Fruit fly (Drosophila melanogaster) whole organism, embryonic: ENCODE results near the gene Jhbp12.

Source experiments
- ATbp ChIP-seq: fragments of 200-800 bp; sonication (Bioruptor generic); optimal IDR thresholded peaks from 2 replicates; lab custom pipeline; 2017; ENCODE audit warnings: missing biosample characterization, mild to moderate bottlenecking, missing genetic modification characterization, missing genetic modification reagents
- Abd-B ChIP-seq: fragments of 200-800 bp; sonication (Bioruptor generic); optimal IDR thresholded peaks from 2 replicates; lab custom pipeline; 2018; ENCODE audit warnings: missing biosample characterization, mild to moderate bottlenecking, missing genetic modification characterization, moderate library complexity
- CG10462 ChIP-seq: fragments of 200-800 bp; sonication (Bioruptor generic); optimal IDR thresholded peaks from 2 replicates; lab custom pipeline; 2016; ENCODE audit warnings: missing biosample characterization, missing genetic modification characterization
- CG12071 ChIP-seq: fragments of 200-800 bp; sonication (Bioruptor generic); optimal IDR thresholded peaks from 3 replicates; lab custom pipeline; 2018; ENCODE audit warnings: missing biosample characterization, mild to moderate bottlenecking, missing genetic modification characterization
- CG12236 ChIP-seq: fragments of 200-800 bp; sonication (Bioruptor generic); optimal IDR thresholded peaks from 2 replicates; lab custom pipeline; 2016; ENCODE audit warnings: missing biosample characterization, missing genetic modification characterization
- CG12299 ChIP-seq: fragments of 200-800 bp; sonication (Bioruptor generic); optimal IDR thresholded peaks from 2 replicates; lab custom pipeline; 2018; ENCODE audit warnings: missing biosample characterization, mild to moderate bottlenecking, missing genetic modification characterization
- CG14014 ChIP-seq: fragments of 200-800 bp; sonication (Bioruptor generic); IDR thresholded peaks from 2 replicates; pipeline ENCODE4 v1.3.6; 2022; ENCODE audit warnings: missing biosample characterization, missing genetic modification characterization
- CG14050 ChIP-seq: fragments of 200-800 bp; sonication (Bioruptor generic); IDR thresholded peaks from 3 replicates; pipeline ENCODE4 v1.3.6; 2022; ENCODE audit warnings: missing biosample characterization, missing genetic modification characterization
- CG14441 ChIP-seq: fragments of 200-800 bp; sonication (Bioruptor generic); IDR thresholded peaks from 2 replicates; pipeline ENCODE4 v1.3.6; 2022; ENCODE audit warnings: missing biosample characterization, missing genetic modification characterization
- CG14667 ChIP-seq: fragments of 200-800 bp; sonication (Bioruptor generic); IDR thresholded peaks from 2 replicates; pipeline ENCODE4 v1.3.6; 2022; ENCODE audit warnings: missing biosample characterization, missing genetic modification characterization
- CG15696 ChIP-seq: fragments of 200-800 bp; sonication (Bioruptor generic); optimal IDR thresholded peaks from 2 replicates; lab custom pipeline; 2019; ENCODE audit warnings: missing biosample characterization, mild to moderate bottlenecking, missing genetic modification characterization, moderate library complexity
- CG2712 ChIP-seq: fragments of 200-800 bp; optimal IDR thresholded peaks from 3 replicates; lab custom pipeline; 2019; ENCODE audit warnings: missing biosample characterization, mild to moderate bottlenecking, missing genetic modification characterization, moderate library complexity
- CG30403 ChIP-seq: fragments of 200-800 bp; sonication (Bioruptor generic); optimal IDR thresholded peaks from 3 replicates; lab custom pipeline; 2016; ENCODE audit warnings: missing biosample characterization, missing genetic modification characterization
- CG31365 ChIP-seq: fragments of 200-800 bp; sonication (Bioruptor generic); optimal IDR thresholded peaks from 2 replicates; lab custom pipeline; 2018; ENCODE audit warnings: missing biosample characterization, mild to moderate bottlenecking, missing genetic modification characterization
- CG33213 ChIP-seq: fragments of 200-800 bp; sonication (Bioruptor generic); optimal IDR thresholded peaks from 3 replicates; lab custom pipeline; 2016; ENCODE audit warnings: missing biosample characterization, missing genetic modification characterization
- CG4360 ChIP-seq: fragments of 200-800 bp; sonication (Bioruptor generic); IDR thresholded peaks from 2 replicates; pipeline ENCODE4 v1.3.6; 2022; ENCODE audit warnings: missing biosample characterization, missing genetic modification characterization
- CG4424 ChIP-seq: fragments of 200-800 bp; sonication (Bioruptor generic); optimal IDR thresholded peaks from 3 replicates; lab custom pipeline; 2016; ENCODE audit warnings: missing biosample characterization, missing genetic modification characterization
- CG4617 ChIP-seq: fragments of 200-800 bp; sonication (Bioruptor generic); optimal IDR thresholded peaks from 3 replicates; lab custom pipeline; 2016; ENCODE audit warnings: missing biosample characterization, missing genetic modification characterization, borderline replicate concordance
- CG4820 ChIP-seq: fragments of 200-800 bp; sonication (Bioruptor generic); optimal IDR thresholded peaks from 3 replicates; lab custom pipeline; 2016; ENCODE audit warnings: missing biosample characterization, missing genetic modification characterization
- CG7839 ChIP-seq: fragments of 200-800 bp; sonication (Bioruptor generic); optimal IDR thresholded peaks from 3 replicates; lab custom pipeline; 2018; ENCODE audit warnings: missing biosample characterization, mild to moderate bottlenecking, missing genetic modification characterization, moderate library complexity
- CG8478 ChIP-seq: fragments of >200 bp; optimal IDR thresholded peaks from 2 replicates; lab custom pipeline; 2018
- CG9797 ChIP-seq: fragments of 200-800 bp; sonication (Bioruptor generic); optimal IDR thresholded peaks from 3 replicates; lab custom pipeline; 2018; ENCODE audit warnings: missing biosample characterization, mild to moderate bottlenecking, missing genetic modification characterization
- CrebB ChIP-seq: fragments of 200-800 bp; sonication (Bioruptor generic); optimal IDR thresholded peaks from 3 replicates; lab custom pipeline; 2018; ENCODE audit warnings: missing biosample characterization, mild to moderate bottlenecking, missing genetic modification characterization
- Dfd ChIP-seq, 2 experiments: fragments of >200 bp; optimal IDR thresholded peaks; 2 replicates each; lab custom pipeline; 2017; ENCODE audit warnings: missing biosample characterization in 2 of 2, missing genetic modification characterization in 2 of 2
- Elba2 ChIP-seq: fragments of 200-800 bp; sonication (Bioruptor generic); optimal IDR thresholded peaks from 3 replicates; lab custom pipeline; 2016; ENCODE audit warnings: missing biosample characterization, missing genetic modification characterization
- HLH4C ChIP-seq: fragments of 200-800 bp; sonication (Bioruptor generic); IDR thresholded peaks from 3 replicates; pipeline ENCODE4 v1.3.6; 2022; ENCODE audit warnings: missing biosample characterization, missing genetic modification characterization; ENCODE audit not compliant: partially characterized antibody
- Hr51 ChIP-seq, 2 experiments: fragments of 200-800 bp; sonication (Bioruptor generic); optimal IDR thresholded peaks; 2 replicates in 1 of 2; 3 replicates in 1 of 2; lab custom pipeline; 2016 to 2018; ENCODE audit warnings: missing biosample characterization in 2 of 2, missing genetic modification characterization in 2 of 2, mild to moderate bottlenecking in 1 of 2, moderate library complexity in 1 of 2
- Optix ChIP-seq: fragments of 200-800 bp; sonication (Bioruptor generic); IDR thresholded peaks from 3 replicates; pipeline ENCODE4 v1.3.6; 2022; ENCODE audit warnings: missing biosample characterization, missing genetic modification characterization
- PHDP ChIP-seq: fragments of 200-800 bp; sonication (Bioruptor generic); optimal IDR thresholded peaks from 3 replicates; lab custom pipeline; 2018; ENCODE audit warnings: missing biosample characterization, mild to moderate bottlenecking, missing genetic modification characterization, moderate library complexity
- Sin3A ChIP-seq: fragments of >200 bp; optimal IDR thresholded peaks from 2 replicates; lab custom pipeline; 2018
- Xrp1 ChIP-seq: fragments of 200-800 bp; sonication (Bioruptor generic); IDR thresholded peaks from 2 replicates; pipeline ENCODE4 v1.3.6; 2022; ENCODE audit warnings: missing biosample characterization, missing genetic modification characterization
- ap ChIP-seq: fragments of 200-800 bp; sonication (Bioruptor generic); IDR thresholded peaks from 2 replicates; pipeline ENCODE4 v1.3.6; 2022; ENCODE audit warnings: missing biosample characterization, missing genetic modification characterization
- bigmax ChIP-seq: fragments of 200-800 bp; sonication (Bioruptor generic); optimal IDR thresholded peaks from 2 replicates; lab custom pipeline; 2018; ENCODE audit warnings: missing biosample characterization, mild to moderate bottlenecking, missing genetic modification characterization
- cas ChIP-seq: fragments of 200-800 bp; sonication (Bioruptor generic); IDR thresholded peaks from 2 replicates; pipeline ENCODE4 v1.3.6; 2022; ENCODE audit warnings: missing biosample characterization, missing genetic modification characterization
- cato ChIP-seq: fragments of 200-800 bp; sonication (Bioruptor generic); optimal IDR thresholded peaks from 2 replicates; lab custom pipeline; 2016; ENCODE audit warnings: missing biosample characterization, missing genetic modification characterization, borderline replicate concordance
- crc ChIP-seq: fragments of 200-800 bp; sonication (Bioruptor generic); optimal IDR thresholded peaks from 2 replicates; lab custom pipeline; 2016; ENCODE audit warnings: missing biosample characterization, missing genetic modification characterization
- danr ChIP-seq: fragments of 200-800 bp; sonication (Bioruptor generic); IDR thresholded peaks from 2 replicates; pipeline ENCODE4 v1.3.6; 2022; ENCODE audit warnings: missing biosample characterization, missing genetic modification characterization
- dm ChIP-seq: fragments of 200-800 bp; sonication (Bioruptor generic); optimal IDR thresholded peaks from 3 replicates; lab custom pipeline; 2016; ENCODE audit warnings: missing biosample characterization, missing genetic modification characterization
- esg ChIP-seq: fragments of 200-800 bp; sonication (Bioruptor generic); conservative IDR thresholded peaks from 2 replicates; pipeline ENCODE4 v1.3.6; 2022; ENCODE audit warnings: missing biosample characterization, missing genetic modification characterization
- fru ChIP-seq: fragments of >200 bp; optimal IDR thresholded peaks from 2 replicates; lab custom pipeline; 2017
- fu2 ChIP-seq: fragments of 200-800 bp; sonication (Bioruptor generic); optimal IDR thresholded peaks from 2 replicates; lab custom pipeline; 2016; ENCODE audit warnings: missing biosample characterization, missing genetic modification characterization
- ind ChIP-seq: fragments of 200-800 bp; sonication (Bioruptor generic); optimal IDR thresholded peaks from 3 replicates; lab custom pipeline; 2016; ENCODE audit warnings: missing biosample characterization, missing genetic modification characterization
- jing ChIP-seq: fragments of 200-800 bp; sonication (Bioruptor generic); optimal IDR thresholded peaks from 2 replicates; lab custom pipeline; 2018; ENCODE audit warnings: missing biosample characterization, mild to moderate bottlenecking, missing genetic modification characterization
- luna ChIP-seq: fragments of 200-800 bp; sonication (Bioruptor generic); optimal IDR thresholded peaks from 2 replicates; lab custom pipeline; 2016; ENCODE audit warnings: missing biosample characterization, missing genetic modification characterization
- mam ChIP-seq: fragments of 200-800 bp; sonication (Bioruptor generic); optimal IDR thresholded peaks from 3 replicates; lab custom pipeline; 2016; ENCODE audit warnings: missing biosample characterization, missing genetic modification characterization
- pb ChIP-seq: fragments of 200-800 bp; sonication (Bioruptor generic); optimal IDR thresholded peaks from 3 replicates; lab custom pipeline; 2016; ENCODE audit warnings: missing biosample characterization, missing genetic modification characterization
- peb ChIP-seq: fragments of 200-800 bp; sonication (Bioruptor generic); IDR thresholded peaks from 2 replicates; pipeline ENCODE4 v1.3.6; 2022; ENCODE audit warnings: missing biosample characterization, missing genetic modification characterization
- pho ChIP-seq: fragments of 200-800 bp; sonication (Bioruptor generic); optimal IDR thresholded peaks from 2 replicates; lab custom pipeline; 2016; ENCODE audit warnings: missing biosample characterization, missing genetic modification characterization
- pnt ChIP-seq: fragments of 200-800 bp; sonication (Bioruptor generic); optimal IDR thresholded peaks from 3 replicates; lab custom pipeline; 2016; ENCODE audit warnings: missing biosample characterization, missing genetic modification characterization
- psq ChIP-seq: fragments of 200-800 bp; sonication (Bioruptor generic); optimal IDR thresholded peaks from 2 replicates; lab custom pipeline; 2017; ENCODE audit warnings: missing biosample characterization, missing genetic modification characterization
- sens-2 ChIP-seq: fragments of 200-800 bp; sonication (Bioruptor generic); IDR thresholded peaks from 2 replicates; pipeline ENCODE4 v1.3.6; 2022; ENCODE audit warnings: missing biosample characterization, missing genetic modification characterization
- slou ChIP-seq: fragments of 200-800 bp; sonication (Bioruptor generic); optimal IDR thresholded peaks from 3 replicates; lab custom pipeline; 2016; ENCODE audit warnings: missing biosample characterization, missing genetic modification characterization
- sug ChIP-seq: fragments of 200-800 bp; optimal IDR thresholded peaks from 2 replicates; lab custom pipeline; 2019; ENCODE audit warnings: missing biosample characterization, mild to moderate bottlenecking, missing genetic modification characterization, moderate library complexity

Jhbp12 gene

dm6 chr3R:24557020-24557465 lies 32.4 kb downstream of the Jhbp12 start (continued):
- 0 out of 2 replicates have a peak, but pooled peaks have one; percentile 37 for TF ChIP-seq cas (GFP tag; lab: Robert Waterston, UW)
- TF ChIP-seq CG4617 (GFP tag; lab: Kevin White, UChicago) = peak; percentile 50
- TF ChIP-seq Sin3A (lab: Kevin White, UChicago) = no peak
- TF ChIP-seq bigmax (GFP tag; lab: Kevin White, UChicago) = no peak
- peak; percentile 15; the same call in 1 of the 2 replicates for TF ChIP-seq CG14014
- TF ChIP-seq CG12299 (tag; lab: Kevin White, UChicago) = no peak
- peak; percentile 63 for TF ChIP-seq CG14441 (GFP tag; lab: Robert Waterston, UW)
- TF ChIP-seq CG4820 (GFP tag; lab: Kevin White, UChicago) = peak; percentile 38
- peak; percentile 68 for TF ChIP-seq CG2712 (tag; lab: Kevin White, UChicago)
- peak; percentile 56 to 62 for TF ChIP-seq Hr51 (GFP tag; optimal IDR thresholded peaks at IDR 0.05; lab: Kevin White, UChicago)
- TF ChIP-seq CG12071 (GFP tag; lab: Kevin White, UChicago) = no peak
- no peak for TF ChIP-seq CG14667
- no peak for TF ChIP-seq sens-2 (GFP tag; lab: Robert Waterston, UW)
- TF ChIP-seq HLH4C (GFP tag; lab: Robert Waterston, UW) = peak; percentile 70
- peak; percentile 77 for TF ChIP-seq mam (GFP tag; lab: Kevin White, UChicago)
- peak; percentile 26 for TF ChIP-seq pnt (GFP tag; lab: Kevin White, UChicago)
- peak; percentile 53; the same call in 2 of the 3 replicates for TF ChIP-seq Optix (GFP tag; lab: Robert Waterston, UW)
- TF ChIP-seq Dfd (GFP tag; optimal IDR thresholded peaks at IDR 0.05; lab: Kevin White, UChicago) = no peak
- TF ChIP-seq Xrp1 (GFP tag; lab: Robert Waterston, UW) = peak; percentile 29; the same call in 1 of the 2 replicates
- no peak for TF ChIP-seq danr (GFP tag; lab: Robert Waterston, UW)
- peak; percentile 44; the same call in 1 of the 2 replicates for TF ChIP-seq CG4360 (GFP tag; lab: Robert Waterston, UW)
- no peak for TF ChIP-seq esg (GFP tag; lab: Robert Waterston, UW)
- TF ChIP-seq fu2 = peak; percentile 32
- TF ChIP-seq Abd-B (GFP tag; lab: Kevin White, UChicago) = no peak
- TF ChIP-seq CG30403 = peak; percentile 60
- TF ChIP-seq peb (GFP tag; lab: Robert Waterston, UW) = no peak
- TF ChIP-seq CG12236 (GFP tag; lab: Kevin White, UChicago) = peak; percentile 4
- peak; percentile 61 for TF ChIP-seq CG15696 (tag; lab: Kevin White, UChicago)
- peak; percentile 82 for TF ChIP-seq CG33213 (GFP tag; lab: Kevin White, UChicago)
- no peak for TF ChIP-seq cato (GFP tag; lab: Kevin White, UChicago)
- TF ChIP-seq CrebB = no peak
- no peak for TF ChIP-seq jing
- peak; percentile 77 for TF ChIP-seq sug (tag; lab: Kevin White, UChicago)
- peak; percentile 13 for TF ChIP-seq luna (GFP tag; lab: Kevin White, UChicago)
- peak; percentile 12 for TF ChIP-seq Elba2
- TF ChIP-seq dm (GFP tag; lab: Kevin White, UChicago) = peak; percentile 31
- no peak for TF ChIP-seq psq (GFP tag; lab: Kevin White, UChicago)
- TF ChIP-seq pho = peak; percentile 65
- no peak for TF ChIP-seq pb
- no peak for TF ChIP-seq ATbp (GFP tag; lab: Kevin White, UChicago)
- no peak for TF ChIP-seq CG10462 (GFP tag; lab: Kevin White, UChicago)
- no peak for TF ChIP-seq slou
- TF ChIP-seq fru (lab: Kevin White, UChicago) = no peak
- TF ChIP-seq ap (GFP tag; lab: Robert Waterston, UW) = 0 out of 2 replicates have a peak, but pooled peaks have one; percentile 4
- TF ChIP-seq CG9797 (GFP tag; lab: Kevin White, UChicago) = no peak
- TF ChIP-seq CG8478 (lab: Kevin White, UChicago) = no peak
- TF ChIP-seq ind = peak; percentile 46
- TF ChIP-seq CG31365 (tag; lab: Kevin White, UChicago) = peak; percentile 59
- no peak; the same call in 2 of the 3 replicates for TF ChIP-seq CG14050 (GFP tag; lab: Robert Waterston, UW)
- TF ChIP-seq crc (GFP tag; lab: Kevin White, UChicago) = no peak
- TF ChIP-seq CG7839 (tag; lab: Kevin White, UChicago) = peak; percentile 49
- peak; percentile 43 for TF ChIP-seq PHDP (tag; lab: Kevin White, UChicago)
- peak; percentile 54 for TF ChIP-seq CG4424
